Worm (Caenorhabditis elegans): ENCODE data around the gene R13D11.10.

The R13D11.10 gene

DNA sequence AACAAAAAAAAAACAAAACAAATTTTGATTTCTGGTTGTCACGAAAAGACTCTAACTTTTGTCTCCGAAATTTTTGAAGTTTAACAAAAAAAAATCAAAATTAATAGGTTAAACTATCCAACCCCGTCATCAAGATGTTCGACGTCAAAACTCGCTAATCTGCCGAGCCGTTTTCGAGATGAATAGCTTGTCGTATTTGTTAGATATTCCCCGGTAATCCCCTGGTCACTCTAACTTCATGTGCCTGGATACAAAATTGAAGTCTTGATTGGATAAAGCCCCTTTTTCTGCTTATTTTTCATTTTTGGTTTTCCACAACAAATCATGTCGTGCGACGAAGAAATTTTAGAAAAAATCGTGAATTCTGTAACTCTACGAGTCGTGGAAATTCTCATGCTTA, 30.6 kb downstream of the R13D11.10 start, which contains the start of gene srab-16:
Gene srab-16 (plus strand): TSS at position 301 of the 400 bp plus-strand sequence.
- TF ChIP-seq alr-1 (tag; optimal IDR thresholded peaks at IDR 0.05) = no peak
- TF ChIP-seq nhr-25 (tag; optimal IDR thresholded peaks at IDR 0.05) = no peak
- TF ChIP-seq nhr-23 (tag; optimal IDR thresholded peaks at IDR 0.05) = no peak
- TF ChIP-seq egl-27 (tag; optimal IDR thresholded peaks at IDR 0.05) = no peak

ce11 chrV:779999-780398, 33.0 kb downstream of the R13D11.10 start, which contains the start of gene srbc-60:
TSS of gene srbc-60 (plus strand) at chrV:780299.
- TF ChIP-seq skn-1 (tag; optimal IDR thresholded peaks at IDR 0.05) = no peak
- no peak for TF ChIP-seq ztf-1 (GFP tag; conservative IDR thresholded peaks at IDR 0.05)
- no peak for TF ChIP-seq ceh-82 (tag; optimal IDR thresholded peaks at IDR 0.05)
- TF ChIP-seq peb-1 (tag; optimal IDR thresholded peaks at IDR 0.05) = no peak
- TF ChIP-seq sma-3 (GFP tag; optimal IDR thresholded peaks at IDR 0.05) = no peak
- TF ChIP-seq crh-2 (tag; optimal IDR thresholded peaks at IDR 0.05) = no peak
- TF ChIP-seq sem-4 (tag; optimal IDR thresholded peaks at IDR 0.05) = no peak
- no peak for TF ChIP-seq mdl-1 (tag; optimal IDR thresholded peaks at IDR 0.05)
- TF ChIP-seq elt-3 (tag; optimal IDR thresholded peaks at IDR 0.05) = no peak
- no peak for TF ChIP-seq nhr-11 (tag; optimal IDR thresholded peaks at IDR 0.05)
- no peak for TF ChIP-seq nhr-77 (tag; optimal IDR thresholded peaks at IDR 0.05)
- TF ChIP-seq nhr-12 (tag; optimal IDR thresholded peaks at IDR 0.05) = no peak
- TF ChIP-seq C34F6.9 (tag; optimal IDR thresholded peaks at IDR 0.05) = no peak
- no peak for TF ChIP-seq unc-39 (tag; optimal IDR thresholded peaks at IDR 0.05)
- TF ChIP-seq nhr-6 (tag; optimal IDR thresholded peaks at IDR 0.05) = no peak
- no peak for TF ChIP-seq ztf-11 (tag; optimal IDR thresholded peaks at IDR 0.05)
- TF ChIP-seq lsy-2 (tag; optimal IDR thresholded peaks at IDR 0.05) = no peak
- TF ChIP-seq nhr-10 (tag; optimal IDR thresholded peaks at IDR 0.05) = no peak
- no peak for TF ChIP-seq sma-9 (GFP tag; optimal IDR thresholded peaks at IDR 0.05)
- no peak for TF ChIP-seq sma-9 (tag; optimal IDR thresholded peaks at IDR 0.05)
- no peak for TF ChIP-seq aly-2 (tag; optimal IDR thresholded peaks at IDR 0.05)

- no peak for TF ChIP-seq sma-9 (GFP tag; optimal IDR thresholded peaks at IDR 0.05)
- no peak for TF ChIP-seq sma-9 (tag; optimal IDR thresholded peaks at IDR 0.05)
- TF ChIP-seq sem-4 (tag; optimal IDR thresholded peaks at IDR 0.05) = no peak
- TF ChIP-seq egl-27 (tag; optimal IDR thresholded peaks at IDR 0.05) = no peak
- no peak for TF ChIP-seq C34F6.9 (tag; optimal IDR thresholded peaks at IDR 0.05)
- no peak for TF ChIP-seq nhr-11 (tag; optimal IDR thresholded peaks at IDR 0.05)
Measured at ce11 chrV:778339-778738, 34.7 kb downstream of the R13D11.10 start, which contains the start of gene srbc-59. TSS of gene srbc-59 (plus strand) at chrV:778639.

- TF ChIP-seq C34F6.9 (tag; optimal IDR thresholded peaks at IDR 0.05) = no peak
- TF ChIP-seq nhr-77 (tag; optimal IDR thresholded peaks at IDR 0.05) = peak; percentile 95
- TF ChIP-seq lin-13 (GFP tag; optimal IDR thresholded peaks at IDR 0.05) = no peak
- TF ChIP-seq sma-3 (GFP tag; optimal IDR thresholded peaks at IDR 0.05) = peak; percentile 0
- TF ChIP-seq snpc-4 (tag; optimal IDR thresholded peaks at IDR 0.05) = no peak
- peak in 1 of 2 experiments; percentile 26 for TF ChIP-seq lsy-2 (tag; optimal IDR thresholded peaks at IDR 0.05)
- peak; percentile 24 for TF ChIP-seq nhr-21 (tag; optimal IDR thresholded peaks at IDR 0.05)
- TF ChIP-seq nhr-129 (tag; optimal IDR thresholded peaks at IDR 0.05) = no peak
- peak; percentile 10 for TF ChIP-seq nhr-25 (tag; optimal IDR thresholded peaks at IDR 0.05)
- TF ChIP-seq elt-1 (tag; optimal IDR thresholded peaks at IDR 0.05) = no peak
- TF ChIP-seq nhr-237 (tag; optimal IDR thresholded peaks at IDR 0.05) = peak; percentile 15
Measured at ce11 chrV:777285-777684, 35.7 kb downstream of the R13D11.10 start, which contains the start of gene R09E12.9. TSS of gene R09E12.9 (plus strand) at chrV:777600.

ce11 chrV:774875-775359, 38.1 kb downstream of the R13D11.10 start, which contains the start of gene srbc-58:
TSS of gene srbc-58 (plus strand) at chrV:774995.
- TF ChIP-seq alr-1 (tag; optimal IDR thresholded peaks at IDR 0.05) (no peak), egl-27 (tag; optimal IDR thresholded peaks at IDR 0.05) (no peak), nhr-129 (tag; optimal IDR thresholded peaks at IDR 0.05) (peak; percentile 16), nhr-6 (tag; optimal IDR thresholded peaks at IDR 0.05) (no peak), elt-3 (tag; optimal IDR thresholded peaks at IDR 0.05) (no peak), snpc-4 (tag; optimal IDR thresholded peaks at IDR 0.05) (no peak), elt-1 (tag; optimal IDR thresholded peaks at IDR 0.05) (no peak), ZK546.5 (tag; optimal IDR thresholded peaks at IDR 0.05) (no peak), F13H6.1 (tag; optimal IDR thresholded peaks at IDR 0.05) (peak; percentile 3), lin-13 (GFP tag; optimal IDR thresholded peaks at IDR 0.05) (peak; percentile 9), dmd-4 (tag; optimal IDR thresholded peaks at IDR 0.05) (no peak), zag-1 (tag; optimal IDR thresholded peaks at IDR 0.05) (no peak), ztf-4 (tag; optimal IDR thresholded peaks at IDR 0.05) (peak; percentile 41), nhr-23 (tag; optimal IDR thresholded peaks at IDR 0.05) (no peak), C34F6.9 (tag; optimal IDR thresholded peaks at IDR 0.05) (peak; percentile 29), mbf-1 (tag; optimal IDR thresholded peaks at IDR 0.05) (no peak), crh-2 (tag; optimal IDR thresholded peaks at IDR 0.05) (peak; percentile 27), gmeb-1 (tag; optimal IDR thresholded peaks at IDR 0.05) (peak; percentile 23), nhr-12 (tag; optimal IDR thresholded peaks at IDR 0.05) (no peak), lsy-2 (tag; optimal IDR thresholded peaks at IDR 0.05) (peak in 1 of 2 experiments; percentile 13), unc-55 (GFP tag; optimal IDR thresholded peaks at IDR 0.05) (peak; percentile 34), sem-4 (tag; optimal IDR thresholded peaks at IDR 0.05) (no peak), ama-1 (optimal IDR thresholded peaks at IDR 0.05) (peak; percentile 70), nhr-10 (tag; optimal IDR thresholded peaks at IDR 0.05) (no peak)

All from whole organism, L2 larva.